Fruit fly (Drosophila melanogaster): Measurements from ENCODE around the gene mora.

Gene mora

DNA sequence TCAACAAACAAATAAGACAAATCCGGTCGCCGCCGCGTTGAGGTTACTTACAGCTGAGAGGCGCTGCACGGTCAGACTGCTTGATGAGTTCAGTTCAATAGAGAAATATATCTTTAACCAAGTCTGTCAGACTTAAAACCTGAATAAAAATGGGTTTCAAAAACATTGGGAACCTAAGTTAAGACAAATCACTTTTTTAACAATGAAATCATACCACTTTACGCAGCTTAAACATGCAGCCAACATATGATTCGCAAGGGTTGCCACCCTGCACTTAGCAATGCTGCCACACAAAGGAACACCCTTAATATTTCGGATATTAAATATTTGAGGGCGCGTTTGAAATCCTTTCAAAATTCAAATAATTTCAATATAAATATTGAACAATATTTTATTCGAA is 2.5 kb downstream of the mora start, which contains the start of gene CG5515 (continued):
- no peak for TF ChIP-seq spab (GFP tag; optimal IDR thresholded peaks at IDR 0.05)
- TF ChIP-seq Hr4 (GFP tag; optimal IDR thresholded peaks at IDR 0.05): peak; percentile 78
- no peak for TF ChIP-seq salr (GFP tag; optimal IDR thresholded peaks at IDR 0.05)
- TF ChIP-seq Hr39 (GFP tag; optimal IDR thresholded peaks at IDR 0.05): peak; percentile 82
- TF ChIP-seq vri (GFP tag; optimal IDR thresholded peaks at IDR 0.05): no peak
- TF ChIP-seq Hr38 (GFP tag; optimal IDR thresholded peaks at IDR 0.05): no peak
- TF ChIP-seq Smox (GFP tag; optimal IDR thresholded peaks at IDR 0.05): no peak
- no peak for TF ChIP-seq Lpt (GFP tag; optimal IDR thresholded peaks at IDR 0.05)
- peak; percentile 75 for TF ChIP-seq topi (GFP tag; optimal IDR thresholded peaks at IDR 0.05)
- no peak for TF ChIP-seq CG1621 (tag; optimal IDR thresholded peaks at IDR 0.05)
- TF ChIP-seq cyc (GFP tag; optimal IDR thresholded peaks at IDR 0.05): peak; percentile 57
- TF ChIP-seq dac (GFP tag; optimal IDR thresholded peaks at IDR 0.05): peak; percentile 14
- peak; percentile 78 for TF ChIP-seq Eip78C (GFP tag)
- peak; percentile 45 for TF ChIP-seq CG6792 (GFP tag; optimal IDR thresholded peaks at IDR 0.05)

DNA sequence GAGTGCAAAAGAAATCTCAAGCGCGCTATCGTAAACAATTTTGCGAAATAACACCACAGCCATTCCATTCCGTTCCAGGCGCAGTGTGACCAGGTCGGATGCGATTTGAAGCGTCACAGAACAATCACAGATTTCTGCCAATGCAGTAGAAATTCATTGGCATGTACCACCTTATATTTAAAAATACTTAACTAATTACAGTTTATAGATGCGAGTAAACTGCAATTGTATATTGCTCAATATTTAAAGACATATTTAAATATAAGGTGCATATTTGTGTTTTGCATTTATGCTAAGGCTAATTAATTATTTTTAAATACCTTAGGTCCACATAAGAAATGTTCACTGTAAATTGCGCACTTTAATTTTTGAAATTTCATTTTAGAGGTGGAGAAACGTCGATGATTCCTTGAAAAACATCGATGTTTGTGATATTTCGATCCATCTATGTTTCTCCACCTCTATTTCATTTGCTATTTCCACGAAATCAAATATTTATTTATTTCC is 7.3 kb downstream of the mora start, which contains the start of the genes SMC6 and CG6204:
Gene SMC6, minus strand, starts transcription at position 51 of the 507 bp plus-strand sequence.
Gene CG6204, plus strand, starts transcription at position 460 of the 507 bp plus-strand sequence.
- peak; percentile 88 for TF ChIP-seq CG4318 (GFP tag; optimal IDR thresholded peaks at IDR 0.05)
- TF ChIP-seq Sox14 (GFP tag; optimal IDR thresholded peaks at IDR 0.05): peak; percentile 96
- peak; percentile 97 for TF ChIP-seq Hr4 (GFP tag; optimal IDR thresholded peaks at IDR 0.05)
- TF ChIP-seq lz (GFP tag; optimal IDR thresholded peaks at IDR 0.05): peak; percentile 96
- TF ChIP-seq CG7368 (GFP tag; optimal IDR thresholded peaks at IDR 0.05): peak; percentile 94
- peak; percentile 93 for TF ChIP-seq Sox102F (GFP tag; optimal IDR thresholded peaks at IDR 0.05)
- peak; percentile 76 for TF ChIP-seq dac (GFP tag; optimal IDR thresholded peaks at IDR 0.05)
- TF ChIP-seq esn (GFP tag; optimal IDR thresholded peaks at IDR 0.05): peak; percentile 97
- peak in 1 of 2 experiments; percentile 93 for TF ChIP-seq ss (GFP tag; optimal IDR thresholded peaks at IDR 0.05)
- TF ChIP-seq dsx (GFP tag; optimal IDR thresholded peaks at IDR 0.05; ENCODE audit: poor library complexity, severe bottlenecking): peak; percentile 93
- TF ChIP-seq CG10669 (GFP tag; optimal IDR thresholded peaks at IDR 0.05): peak; percentile 95
- peak; percentile 90 for TF ChIP-seq CG6808 (GFP tag; optimal IDR thresholded peaks at IDR 0.05)
- TF ChIP-seq svp (GFP tag): peak; percentile 97
- peak; percentile 90 for TF ChIP-seq fd59A (GFP tag; optimal IDR thresholded peaks at IDR 0.05)
- TF ChIP-seq CG8632 (GFP tag; optimal IDR thresholded peaks at IDR 0.05): peak; percentile 95
- TF ChIP-seq topi (GFP tag; optimal IDR thresholded peaks at IDR 0.05): peak; percentile 95
- TF ChIP-seq spab (GFP tag; optimal IDR thresholded peaks at IDR 0.05): peak; percentile 90
- peak; percentile 82 for TF ChIP-seq Eip93F (GFP tag; optimal IDR thresholded peaks at IDR 0.05)
- peak; percentile 97 for TF ChIP-seq cyc (GFP tag; optimal IDR thresholded peaks at IDR 0.05)
- TF ChIP-seq CG1621 (tag; optimal IDR thresholded peaks at IDR 0.05): peak; percentile 91
- peak in 1 of 2 experiments; percentile 89 for TF ChIP-seq salr (GFP tag; optimal IDR thresholded peaks at IDR 0.05)
- TF ChIP-seq CG32006 (GFP tag; optimal IDR thresholded peaks at IDR 0.05): peak; percentile 95
- TF ChIP-seq CG31627 (GFP tag; optimal IDR thresholded peaks at IDR 0.05): peak; percentile 97
- peak; percentile 94 for TF ChIP-seq CG15336 (GFP tag; IDR thresholded peaks at IDR 0.05)
- peak; percentile 86 for TF ChIP-seq CG9139 (GFP tag; optimal IDR thresholded peaks at IDR 0.05)
- TF ChIP-seq CG11294 (GFP tag; IDR thresholded peaks at IDR 0.05): peak; percentile 91
- TF ChIP-seq CG6163 (GFP tag; IDR thresholded peaks at IDR 0.05): peak; percentile 96
- TF ChIP-seq CG6792 (GFP tag; optimal IDR thresholded peaks at IDR 0.05): peak; percentile 95
- peak; percentile 97 for TF ChIP-seq pdm3 (GFP tag; optimal IDR thresholded peaks at IDR 0.05)
- peak; percentile 95 for TF ChIP-seq Ets21C (GFP tag; optimal IDR thresholded peaks at IDR 0.05)
- TF ChIP-seq fd85E (GFP tag; optimal IDR thresholded peaks at IDR 0.05): peak; percentile 85
- peak; percentile 74 for TF ChIP-seq fkh (GFP tag; optimal IDR thresholded peaks at IDR 0.05)
- peak; percentile 96 for TF ChIP-seq Ets96B (tag; optimal IDR thresholded peaks at IDR 0.05)
- TF ChIP-seq Hr39 (GFP tag; optimal IDR thresholded peaks at IDR 0.05): peak; percentile 96
- TF ChIP-seq vri (GFP tag; optimal IDR thresholded peaks at IDR 0.05): no peak
- TF ChIP-seq OdsH (GFP tag; optimal IDR thresholded peaks at IDR 0.05): peak; percentile 97
- TF ChIP-seq Eip75B (GFP tag; optimal IDR thresholded peaks at IDR 0.05): peak; percentile 95
- peak; percentile 97 for TF ChIP-seq CG3032 (tag; optimal IDR thresholded peaks at IDR 0.05)
- peak; percentile 95 for TF ChIP-seq achi (GFP tag; optimal IDR thresholded peaks at IDR 0.05)
- TF ChIP-seq Gug (GFP tag; IDR thresholded peaks at IDR 0.05): peak; percentile 94
- TF ChIP-seq CG11902 (GFP tag; optimal IDR thresholded peaks at IDR 0.05): peak; percentile 96
- no peak for TF ChIP-seq Hr38 (GFP tag; optimal IDR thresholded peaks at IDR 0.05)
- TF ChIP-seq CG16779 (tag; optimal IDR thresholded peaks at IDR 0.05): peak; percentile 76
- peak; percentile 93 for TF ChIP-seq Lpt (GFP tag; optimal IDR thresholded peaks at IDR 0.05)
- peak; percentile 78 for TF ChIP-seq Blimp-1 (GFP tag; optimal IDR thresholded peaks at IDR 0.05)
- TF ChIP-seq Eip78C (GFP tag): peak; percentile 99

Data from whole organism, prepupa.